Fruit fly (Drosophila melanogaster) whole organism, embryonic: ENCODE data around the gene CG43293.

Experiments used
- Blimp-1 ChIP-seq: fragments of 200-800 bp; sonication (Bioruptor generic); optimal IDR thresholded peaks from 3 replicates; lab custom pipeline; 2018; ENCODE audit warnings: missing biosample characterization, missing genetic modification characterization, mild to moderate bottlenecking, moderate library complexity, missing genetic modification reagents
- CG10147 ChIP-seq: fragments of 200-800 bp; sonication (Bioruptor generic); optimal IDR thresholded peaks from 2 replicates; lab custom pipeline; 2019; ENCODE audit warnings: missing biosample characterization, mild to moderate bottlenecking, missing genetic modification characterization, moderate library complexity
- CG10321 ChIP-seq: fragments of 200-800 bp; sonication (Bioruptor generic); IDR thresholded peaks from 2 replicates; pipeline ENCODE4 v1.3.6; 2022; ENCODE audit warnings: missing biosample characterization, missing genetic modification characterization
- CG10431 ChIP-seq: fragments of 200-800 bp; sonication (Bioruptor generic); optimal IDR thresholded peaks from 3 replicates; lab custom pipeline; 2018; ENCODE audit warnings: missing biosample characterization, mild to moderate bottlenecking, missing genetic modification characterization
- CG11456 ChIP-seq: fragments of 200-800 bp; sonication (Bioruptor generic); IDR thresholded peaks from 3 replicates; pipeline ENCODE4 v1.3.6; 2022; ENCODE audit warnings: missing biosample characterization, missing genetic modification characterization
- CG12071 ChIP-seq: fragments of 200-800 bp; sonication (Bioruptor generic); optimal IDR thresholded peaks from 3 replicates; lab custom pipeline; 2018; ENCODE audit warnings: missing biosample characterization, mild to moderate bottlenecking, missing genetic modification characterization
- CG13287 ChIP-seq: fragments of 200-800 bp; sonication (Bioruptor generic); IDR thresholded peaks from 2 replicates; pipeline ENCODE4 v1.3.6; 2022; ENCODE audit warnings: missing biosample characterization, missing genetic modification characterization; ENCODE audit not compliant: partially characterized antibody
- CG13424 ChIP-seq: fragments of 200-800 bp; sonication (Bioruptor generic); optimal IDR thresholded peaks from 2 replicates; lab custom pipeline; 2019; ENCODE audit warnings: missing biosample characterization, mild to moderate bottlenecking, missing genetic modification characterization, moderate library complexity
- CG14014 ChIP-seq: fragments of 200-800 bp; sonication (Bioruptor generic); IDR thresholded peaks from 2 replicates; pipeline ENCODE4 v1.3.6; 2022; ENCODE audit warnings: missing biosample characterization, missing genetic modification characterization
- CG2199 ChIP-seq: fragments of 200-800 bp; sonication (Bioruptor generic); IDR thresholded peaks from 3 replicates; pipeline ENCODE4 v1.3.6; 2022; ENCODE audit warnings: missing biosample characterization, missing genetic modification characterization
- CG2678 ChIP-seq: fragments of 200-800 bp; sonication (Bioruptor generic); optimal IDR thresholded peaks from 3 replicates; lab custom pipeline; 2019; ENCODE audit warnings: missing biosample characterization, mild to moderate bottlenecking, missing genetic modification characterization, moderate library complexity
- CG2712 ChIP-seq: fragments of 200-800 bp; optimal IDR thresholded peaks from 3 replicates; lab custom pipeline; 2019; ENCODE audit warnings: missing biosample characterization, mild to moderate bottlenecking, missing genetic modification characterization, moderate library complexity
- CG31224 ChIP-seq: fragments of 200-800 bp; sonication (Bioruptor generic); IDR thresholded peaks from 2 replicates; pipeline ENCODE4 v1.3.6; 2022; ENCODE audit warnings: missing biosample characterization, missing genetic modification characterization
- CG4360 ChIP-seq: fragments of 200-800 bp; sonication (Bioruptor generic); IDR thresholded peaks from 2 replicates; pipeline ENCODE4 v1.3.6; 2022; ENCODE audit warnings: missing biosample characterization, missing genetic modification characterization
- CG4820 ChIP-seq: fragments of 200-800 bp; sonication (Bioruptor generic); optimal IDR thresholded peaks from 3 replicates; lab custom pipeline; 2016; ENCODE audit warnings: missing biosample characterization, missing genetic modification characterization
- CG6654 ChIP-seq: fragments of 200-800 bp; sonication (Bioruptor generic); optimal IDR thresholded peaks from 2 replicates; lab custom pipeline; 2017; ENCODE audit warnings: missing biosample characterization, mild to moderate bottlenecking, missing genetic modification characterization
- CG6683 ChIP-seq: fragments of 200-800 bp; sonication (Bioruptor generic); optimal IDR thresholded peaks from 2 replicates; lab custom pipeline; 2017; ENCODE audit warnings: missing biosample characterization, mild to moderate bottlenecking, missing genetic modification characterization, missing genetic modification reagents
- CG6689 ChIP-seq: fragments of 200-800 bp; sonication (Bioruptor generic); IDR thresholded peaks from 2 replicates; pipeline ENCODE4 v1.3.6; 2022; ENCODE audit warnings: missing biosample characterization, missing genetic modification characterization
- CG7556 ChIP-seq: fragments of 200-800 bp; sonication (Bioruptor generic); optimal IDR thresholded peaks from 2 replicates; lab custom pipeline; 2017; ENCODE audit warnings: missing biosample characterization, mild to moderate bottlenecking, missing genetic modification characterization
- CG9876 ChIP-seq: fragments of 200-800 bp; sonication (Bioruptor generic); optimal IDR thresholded peaks from 2 replicates; lab custom pipeline; 2016; ENCODE audit warnings: missing biosample characterization, missing genetic modification characterization
- CHES-1-like ChIP-seq: fragments of 200-800 bp; sonication (Bioruptor generic); optimal IDR thresholded peaks from 2 replicates; lab custom pipeline; 2016; ENCODE audit warnings: missing biosample characterization, missing genetic modification characterization
- CTCF ChIP-seq: fragments of 200-800 bp; sonication (Bioruptor generic); optimal IDR thresholded peaks from 2 replicates; lab custom pipeline; 2017; ENCODE audit warnings: missing biosample characterization, mild to moderate bottlenecking, missing genetic modification characterization, moderate library complexity
- Dip2 ChIP-seq: fragments of 200-800 bp; sonication (Bioruptor generic); IDR thresholded peaks from 2 replicates; pipeline ENCODE4 v1.3.6; 2022; ENCODE audit warnings: missing biosample characterization, missing genetic modification characterization
- HLH4C ChIP-seq: fragments of 200-800 bp; sonication (Bioruptor generic); IDR thresholded peaks from 3 replicates; pipeline ENCODE4 v1.3.6; 2022; ENCODE audit warnings: missing biosample characterization, missing genetic modification characterization; ENCODE audit not compliant: partially characterized antibody
- Jarid2 ChIP-seq: fragments of 200-800 bp; sonication (Bioruptor generic); optimal IDR thresholded peaks from 3 replicates; lab custom pipeline; 2017; ENCODE audit warnings: mild to moderate bottlenecking, missing biosample characterization, missing genetic modification reagents, missing genetic modification characterization
- NFAT ChIP-seq: fragments of 200-800 bp; sonication (Bioruptor generic); IDR thresholded peaks from 2 replicates; pipeline ENCODE4 v1.3.6; 2022; ENCODE audit warnings: missing biosample characterization, missing genetic modification characterization
- Sry-δ ChIP-seq: fragments of 200-800 bp; sonication (Bioruptor generic); optimal IDR thresholded peaks from 2 replicates; lab custom pipeline; 2016; ENCODE audit warnings: missing biosample characterization, missing genetic modification characterization
- abd-A ChIP-seq: fragments of 200-800 bp; sonication (Bioruptor generic); optimal IDR thresholded peaks from 3 replicates; lab custom pipeline; 2019; ENCODE audit warnings: missing biosample characterization, mild to moderate bottlenecking, missing genetic modification characterization, moderate library complexity
- ase ChIP-seq: fragments of 200-800 bp; sonication (Bioruptor generic); IDR thresholded peaks from 3 replicates; pipeline ENCODE4 v1.3.6; 2022; ENCODE audit warnings: missing biosample characterization, missing genetic modification characterization
- chn ChIP-seq: fragments of 200-800 bp; sonication (Bioruptor generic); optimal IDR thresholded peaks from 2 replicates; lab custom pipeline; 2016; ENCODE audit warnings: missing biosample characterization, missing genetic modification characterization
- crp ChIP-seq, 2 experiments: fragments of 200-800 bp; sonication (Bioruptor generic); optimal IDR thresholded peaks; 2 replicates in 1 of 2; 3 replicates in 1 of 2; lab custom pipeline; 2017; ENCODE audit warnings: missing biosample characterization in 2 of 2, missing genetic modification characterization in 2 of 2, mild to moderate bottlenecking in 1 of 2, moderate library complexity in 1 of 2
- dmrt11E ChIP-seq: fragments of 200-800 bp; sonication (Bioruptor generic); optimal IDR thresholded peaks from 3 replicates; lab custom pipeline; 2018; ENCODE audit warnings: missing biosample characterization, mild to moderate bottlenecking, missing genetic modification characterization, moderate library complexity
- ems ChIP-seq: fragments of 200-800 bp; sonication (Bioruptor generic); optimal IDR thresholded peaks from 3 replicates; lab custom pipeline; 2016; ENCODE audit warnings: missing biosample characterization, missing genetic modification characterization
- eyg ChIP-seq: fragments of 200-800 bp; sonication (Bioruptor generic); optimal IDR thresholded peaks from 3 replicates; lab custom pipeline; 2016; ENCODE audit warnings: missing biosample characterization, missing genetic modification characterization
- grn ChIP-seq: fragments of 200-800 bp; sonication (Bioruptor generic); optimal IDR thresholded peaks from 3 replicates; lab custom pipeline; 2017; ENCODE audit warnings: missing biosample characterization, missing genetic modification characterization
- gsb-n ChIP-seq: fragments of 200-800 bp; sonication (Bioruptor generic); optimal IDR thresholded peaks from 3 replicates; lab custom pipeline; 2018; ENCODE audit warnings: missing biosample characterization, mild to moderate bottlenecking, missing genetic modification characterization
- gt ChIP-seq: fragments of 200-800 bp; sonication (Bioruptor generic); IDR thresholded peaks from 2 replicates; pipeline ENCODE4 v1.3.6; 2022; ENCODE audit warnings: missing biosample characterization, missing genetic modification characterization
- h ChIP-seq: fragments of >200 bp; optimal IDR thresholded peaks from 2 replicates; lab custom pipeline; 2017
- ind ChIP-seq: fragments of 200-800 bp; sonication (Bioruptor generic); optimal IDR thresholded peaks from 3 replicates; lab custom pipeline; 2016; ENCODE audit warnings: missing biosample characterization, missing genetic modification characterization
- jumu ChIP-seq: fragments of 200-800 bp; sonication (Bioruptor generic); optimal IDR thresholded peaks from 3 replicates; lab custom pipeline; 2016; ENCODE audit warnings: missing biosample characterization, missing genetic modification characterization
- kni ChIP-seq: fragments of 200-800 bp; sonication (Bioruptor generic); optimal IDR thresholded peaks from 3 replicates; lab custom pipeline; 2017; ENCODE audit warnings: mild to moderate bottlenecking, missing biosample characterization, missing genetic modification reagents, missing genetic modification characterization
- nom ChIP-seq: fragments of 200-800 bp; sonication (Bioruptor generic); optimal IDR thresholded peaks from 2 replicates; lab custom pipeline; 2017; ENCODE audit warnings: missing biosample characterization, missing genetic modification characterization, mild to moderate bottlenecking, moderate library complexity, missing genetic modification reagents
- run ChIP-seq: fragments of 200-800 bp; sonication (Bioruptor generic); optimal IDR thresholded peaks from 3 replicates; lab custom pipeline; 2018; ENCODE audit warnings: missing biosample characterization, mild to moderate bottlenecking, missing genetic modification characterization
- sens-2 ChIP-seq: fragments of 200-800 bp; sonication (Bioruptor generic); IDR thresholded peaks from 2 replicates; pipeline ENCODE4 v1.3.6; 2022; ENCODE audit warnings: missing biosample characterization, missing genetic modification characterization
- sima ChIP-seq: fragments of 200-800 bp; sonication (Bioruptor generic); optimal IDR thresholded peaks from 2 replicates; lab custom pipeline; 2016; ENCODE audit warnings: missing biosample characterization, missing genetic modification characterization
- slou ChIP-seq: fragments of 200-800 bp; sonication (Bioruptor generic); optimal IDR thresholded peaks from 3 replicates; lab custom pipeline; 2016; ENCODE audit warnings: missing biosample characterization, missing genetic modification characterization
- toy ChIP-seq: fragments of 200-800 bp; sonication (Bioruptor generic); IDR thresholded peaks from 2 replicates; pipeline ENCODE4 v1.3.6; 2022; ENCODE audit warnings: missing biosample characterization, missing genetic modification characterization
- tx ChIP-seq: fragments of 200-800 bp; sonication (Bioruptor generic); optimal IDR thresholded peaks from 2 replicates; lab custom pipeline; 2016; ENCODE audit warnings: missing biosample characterization, missing genetic modification characterization
- vnd ChIP-seq: fragments of 200-800 bp; sonication (Bioruptor generic); IDR thresholded peaks from 3 replicates; pipeline ENCODE4 v1.3.6; 2022; ENCODE audit warnings: missing biosample characterization, missing genetic modification characterization; ENCODE audit not compliant: partially characterized antibody
- yki ChIP-seq: fragments of >200 bp; optimal IDR thresholded peaks from 3 replicates; lab custom pipeline; 2018
- zfh2 ChIP-seq: fragments of 200-800 bp; sonication (Bioruptor generic); optimal IDR thresholded peaks from 2 replicates; lab custom pipeline; 2016; ENCODE audit warnings: missing biosample characterization, missing genetic modification characterization

The CG43293 gene

DNA sequence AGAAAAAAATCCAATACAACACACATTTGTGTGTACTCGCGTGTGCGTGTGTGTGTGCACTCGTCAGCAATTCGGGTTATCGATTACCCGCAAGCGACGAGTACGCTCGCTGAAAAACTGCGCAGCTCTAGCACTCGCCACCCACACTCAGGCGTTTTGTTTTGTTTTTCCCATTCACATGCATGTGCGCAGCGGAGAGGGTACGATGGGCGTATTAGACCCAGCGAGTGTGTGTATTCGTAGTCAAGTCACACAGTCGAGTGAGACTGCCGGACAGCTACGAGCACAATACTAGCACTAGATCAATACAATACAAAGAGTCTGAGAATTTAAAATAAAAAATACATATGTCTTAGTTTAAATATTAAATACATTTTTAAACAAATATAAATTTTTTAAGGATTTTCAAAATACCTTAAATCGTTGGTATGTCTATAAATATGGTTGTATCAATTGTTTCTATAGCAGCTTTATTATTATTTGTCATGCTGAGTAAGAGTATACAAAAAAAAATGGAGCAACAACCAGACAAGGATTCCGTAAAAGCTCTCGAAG, at the start of gene CG43293, which contains the start of gene D19B (continued):
- TF ChIP-seq ase (GFP tag; lab: Robert Waterston, UW) (peak; percentile 92), CG9876 (GFP tag; lab: Kevin White, UChicago) (peak; percentile 78), yki (lab: Kevin White, UChicago) (no peak), nom (GFP tag; lab: Kevin White, UChicago) (peak; percentile 80), CG14014 (GFP tag; lab: Robert Waterston, UW) (peak; percentile 92), chn (GFP tag; lab: Kevin White, UChicago) (peak; percentile 96), slou (GFP tag; lab: Kevin White, UChicago) (peak; percentile 59), CG6683 (GFP tag; lab: Kevin White, UChicago) (peak; percentile 69), CG31224 (GFP tag; lab: Robert Waterston, UW) (peak; percentile 76), CG11456 (GFP tag; lab: Robert Waterston, UW) (peak; percentile 98), ems (GFP tag; lab: Kevin White, UChicago) (peak; percentile 89), sima (GFP tag; lab: Kevin White, UChicago) (peak; percentile 23), CG7556 (GFP tag; lab: Kevin White, UChicago) (peak; percentile 81), CTCF (no peak), NFAT (GFP tag; lab: Robert Waterston, UW) (peak; percentile 96), crp (GFP tag; optimal IDR thresholded peaks at IDR 0.05; lab: Kevin White, UChicago) (peak in 1 of 2 experiments; percentile 38), toy (GFP tag; lab: Robert Waterston, UW) (0 out of 2 replicates have a peak, but pooled peaks have one; percentile 54), CG2199 (GFP tag; lab: Robert Waterston, UW) (peak; percentile 82), CG13424 (peak; percentile 87), CG6654 (peak; percentile 37), Sry-δ (GFP tag; lab: Kevin White, UChicago) (peak; percentile 90), CHES-1-like (peak; percentile 92), CG2712 (tag; lab: Kevin White, UChicago) (peak; percentile 91), h (lab: Kevin White, UChicago) (no peak), CG10431 (peak; percentile 56), tx (GFP tag; lab: Kevin White, UChicago) (peak; percentile 77), abd-A (no peak), zfh2 (GFP tag; lab: Kevin White, UChicago) (peak; percentile 86), CG4820 (GFP tag; lab: Kevin White, UChicago) (peak; percentile 69), Jarid2 (GFP tag; lab: Kevin White, UChicago) (peak; percentile 70), CG10147 (GFP tag; lab: Kevin White, UChicago) (peak; percentile 70), grn (GFP tag; lab: Kevin White, UChicago) (no peak), CG4360 (GFP tag; lab: Robert Waterston, UW) (peak; percentile 58; the same call in 1 of the 2 replicates), CG13287 (GFP tag; lab: Robert Waterston, UW) (peak; percentile 79), gt (no peak), eyg (GFP tag; lab: Kevin White, UChicago) (peak; percentile 78), Dip2 (GFP tag; lab: Robert Waterston, UW) (no peak), run (tag; lab: Kevin White, UChicago) (no peak), CG2678 (tag; lab: Kevin White, UChicago) (peak; percentile 90), CG12071 (GFP tag; lab: Kevin White, UChicago) (peak; percentile 88), Blimp-1 (GFP tag; lab: Kevin White, UChicago) (peak; percentile 82), gsb-n (tag; lab: Kevin White, UChicago) (peak; percentile 82), CG6689 (GFP tag; lab: Robert Waterston, UW) (peak; percentile 84), ind (GFP tag; lab: Kevin White, UChicago) (peak; percentile 93), dmrt11E (tag; lab: Kevin White, UChicago) (peak; percentile 78), kni (no peak), jumu (GFP tag; lab: Kevin White, UChicago) (peak; percentile 89), vnd (GFP tag; lab: Robert Waterston, UW) (0 out of 3 replicates have a peak, but pooled peaks have one; percentile 34), sens-2 (peak; percentile 64), HLH4C (GFP tag; lab: Robert Waterston, UW) (peak; percentile 43; the same call in 1 of the 3 replicates), CG10321 (peak; percentile 65)
